Worm (Caenorhabditis elegans): ENCODE results near the gene stc-1.

The stc-1 gene

DNA sequence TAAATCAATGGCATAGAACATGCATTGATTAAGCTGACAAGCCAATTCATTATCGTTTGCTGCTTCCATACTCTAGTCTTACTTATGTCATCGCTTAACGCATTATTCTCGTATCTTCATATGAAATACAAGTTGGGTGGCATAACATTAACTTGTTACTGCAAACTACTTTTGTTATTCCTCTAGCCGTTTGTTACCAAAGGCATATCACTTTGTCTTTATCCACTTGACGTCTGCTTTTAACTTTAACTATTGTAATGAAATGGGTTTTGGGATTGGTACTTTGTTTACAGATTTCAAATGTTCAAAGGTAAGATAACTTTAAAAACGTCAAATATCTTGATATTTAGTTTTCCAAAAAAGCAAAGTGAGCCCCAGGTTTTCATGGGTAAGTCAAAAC lies 29.9 kb downstream of the stc-1 start, which contains the start of gene W01C9.2:
Gene W01C9.2, plus strand, starts transcription at position 301 of the 400 bp plus-strand sequence.
- TF ChIP-seq nhr-76 (tag; optimal IDR thresholded peaks at IDR 0.05), result no peak

DNA sequence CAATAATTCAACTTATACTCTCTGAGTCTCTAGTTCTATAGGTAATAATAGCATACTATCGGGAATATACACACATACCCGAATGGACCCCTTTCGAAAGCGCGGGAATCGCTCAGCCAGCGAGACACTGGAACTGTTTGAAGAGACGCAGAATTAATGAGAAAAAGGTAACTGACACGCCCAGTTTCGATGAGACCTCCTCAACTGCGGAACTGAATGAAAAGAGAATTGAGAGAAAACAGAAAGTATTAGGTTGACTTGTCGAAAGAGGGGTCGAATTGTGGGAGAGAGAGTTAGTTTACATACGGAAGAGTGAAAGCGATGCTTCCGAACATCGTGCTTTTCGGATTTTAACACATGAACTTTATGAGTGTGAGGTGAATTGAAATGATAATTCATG lies 33.9 kb downstream of the stc-1 start:
- TF ChIP-seq blmp-1 (tag; optimal IDR thresholded peaks at IDR 0.05) (peak; percentile 62), ham-2 (GFP tag; optimal IDR thresholded peaks at IDR 0.05) (peak; percentile 56), cnd-1 (tag; optimal IDR thresholded peaks at IDR 0.05) (no peak), nhr-2 (tag; optimal IDR thresholded peaks at IDR 0.05) (no peak), lin-32 (GFP tag; optimal IDR thresholded peaks at IDR 0.05) (no peak), sem-2 (GFP tag; optimal IDR thresholded peaks at IDR 0.05) (no peak), pha-4 (tag; optimal IDR thresholded peaks at IDR 0.05) (peak; percentile 5), nhr-76 (tag; optimal IDR thresholded peaks at IDR 0.05) (no peak), mep-1 (tag; optimal IDR thresholded peaks at IDR 0.05) (no peak), unc-62 (GFP tag; optimal IDR thresholded peaks at IDR 0.05) (no peak), elt-3 (tag; optimal IDR thresholded peaks at IDR 0.05) (no peak)

DNA sequence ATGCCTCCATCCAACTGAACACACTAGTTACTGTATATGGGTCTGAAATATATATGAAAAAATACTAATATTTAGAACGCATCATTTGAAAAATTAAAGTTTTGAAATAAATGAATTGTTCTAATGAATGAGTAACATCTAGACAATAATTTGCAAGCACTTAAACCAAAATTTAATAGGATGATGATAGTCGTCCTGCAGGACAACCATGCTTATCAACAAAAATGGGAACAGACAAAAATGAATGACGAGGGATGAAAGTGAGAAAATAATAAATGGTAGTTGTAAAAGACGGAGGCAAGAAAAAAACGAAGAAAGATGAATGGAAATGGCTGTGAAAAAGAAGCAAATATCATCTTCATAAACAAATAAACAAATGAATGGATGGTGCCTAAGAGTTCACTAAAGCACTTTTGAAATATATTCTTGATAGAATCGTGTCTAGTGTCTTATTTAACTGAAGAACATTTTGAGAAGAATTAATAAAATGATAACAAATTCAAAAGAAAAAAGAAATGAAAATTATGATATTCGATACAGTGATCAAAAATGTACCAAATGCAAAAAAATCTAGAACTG lies 34.7 kb downstream of the stc-1 start, which contains the start of gene gldi-7:
Gene gldi-7, minus strand, starts transcription at position 42 of the 579 bp plus-strand sequence.
- TF ChIP-seq sptf-1 (tag; optimal IDR thresholded peaks at IDR 0.05), result no peak
- TF ChIP-seq unc-39 (tag; optimal IDR thresholded peaks at IDR 0.05), result no peak
- no peak for TF ChIP-seq sem-2 (GFP tag; optimal IDR thresholded peaks at IDR 0.05)
- no peak for TF ChIP-seq elt-3 (tag; optimal IDR thresholded peaks at IDR 0.05)
- no peak for TF ChIP-seq mls-2 (tag; optimal IDR thresholded peaks at IDR 0.05)
- no peak for TF ChIP-seq ceh-83 (GFP tag; optimal IDR thresholded peaks at IDR 0.05)
- no peak for TF ChIP-seq drap-1 (GFP tag; optimal IDR thresholded peaks at IDR 0.05)
- no peak for TF ChIP-seq mep-1 (tag; optimal IDR thresholded peaks at IDR 0.05)
- no peak for TF ChIP-seq lsy-2 (tag; optimal IDR thresholded peaks at IDR 0.05)
- no peak for TF ChIP-seq nhr-76 (tag; optimal IDR thresholded peaks at IDR 0.05)
- no peak for TF ChIP-seq flh-1 (GFP tag; optimal IDR thresholded peaks at IDR 0.05)
- TF ChIP-seq hlh-1 (tag; optimal IDR thresholded peaks at IDR 0.05), result no peak
- no peak for TF ChIP-seq mab-5 (tag; optimal IDR thresholded peaks at IDR 0.05)
- no peak for TF ChIP-seq lin-32 (GFP tag; optimal IDR thresholded peaks at IDR 0.05)
- no peak for TF ChIP-seq nhr-12 (tag; optimal IDR thresholded peaks at IDR 0.05)
- TF ChIP-seq snpc-4 (tag; optimal IDR thresholded peaks at IDR 0.05), result no peak
- TF ChIP-seq nhr-2 (tag; optimal IDR thresholded peaks at IDR 0.05), result no peak
- TF ChIP-seq blmp-1 (tag; optimal IDR thresholded peaks at IDR 0.05), result no peak

DNA sequence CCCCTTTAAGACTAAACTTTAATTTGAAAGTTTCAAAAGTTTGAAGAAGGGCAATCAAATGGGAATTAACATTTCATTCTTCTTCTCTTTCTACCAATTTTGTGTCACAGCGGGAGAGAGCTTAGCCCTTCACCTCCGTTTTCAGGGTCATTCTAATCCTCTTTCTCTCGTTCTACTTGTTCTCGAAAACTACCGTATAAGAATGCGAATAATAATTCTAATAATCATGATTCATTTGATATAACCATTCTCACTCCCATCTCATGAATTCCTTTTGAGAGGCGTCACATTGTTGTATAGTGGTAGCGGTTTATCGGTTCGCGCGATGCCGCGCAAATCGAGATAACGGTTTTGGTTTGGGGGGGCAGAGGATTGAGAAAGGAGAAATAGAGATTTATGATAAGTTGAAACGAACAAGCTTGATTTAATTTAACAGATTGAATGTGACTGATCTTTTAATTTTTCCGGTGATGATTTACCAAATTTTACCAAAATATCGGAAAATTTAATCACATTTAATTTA lies 36.7 kb downstream of the stc-1 start:
- TF ChIP-seq ham-2 (GFP tag; optimal IDR thresholded peaks at IDR 0.05) (peak; percentile 78), lin-13 (tag; optimal IDR thresholded peaks at IDR 0.05) (no peak), elt-3 (tag; optimal IDR thresholded peaks at IDR 0.05) (no peak), elt-1 (tag; optimal IDR thresholded peaks at IDR 0.05; ENCODE audit: borderline replicate concordance, insufficient read depth) (peak; percentile 68), nhr-76 (tag; optimal IDR thresholded peaks at IDR 0.05) (no peak), ceh-39 (tag; optimal IDR thresholded peaks at IDR 0.05) (no peak), lsy-2 (tag; optimal IDR thresholded peaks at IDR 0.05) (no peak), nhr-2 (tag; optimal IDR thresholded peaks at IDR 0.05) (no peak)

DNA sequence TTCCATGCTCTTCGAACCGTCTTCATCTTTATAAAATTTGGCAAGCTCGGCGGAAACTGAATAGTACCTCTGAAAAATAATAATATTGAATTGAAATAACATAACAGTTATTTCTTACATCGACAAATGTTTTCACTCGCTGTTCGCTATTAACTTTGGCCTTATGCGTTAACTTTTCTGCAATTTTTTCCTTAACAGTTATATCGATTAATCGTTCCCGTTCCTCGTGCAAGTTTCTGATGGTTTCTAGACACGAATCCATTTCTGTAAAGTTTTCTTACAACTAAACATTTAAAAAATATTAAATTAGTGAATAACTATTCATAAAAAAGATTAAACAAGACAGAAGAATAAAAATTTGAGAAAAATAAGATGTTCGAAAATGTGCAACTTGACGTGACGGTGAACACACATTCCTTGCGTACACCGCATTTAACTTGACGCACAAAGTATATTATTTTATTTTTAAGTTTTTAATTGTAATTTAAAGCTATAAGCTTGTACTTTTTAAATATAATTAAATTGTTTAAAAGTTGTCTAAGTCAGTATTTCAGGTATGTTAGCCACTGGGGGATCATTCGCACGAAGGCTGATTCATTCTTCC lies 40.7 kb downstream of the stc-1 start, which contains the start of the genes prp-9 and mrps-18B:
Gene prp-9, minus strand, starts transcription at position 264 of the 604 bp plus-strand sequence.
Gene mrps-18B, plus strand, starts transcription at position 549 of the 604 bp plus-strand sequence.
- TF ChIP-seq mep-1 (tag; optimal IDR thresholded peaks at IDR 0.05) (no peak), lsy-2 (tag; optimal IDR thresholded peaks at IDR 0.05) (peak; percentile 30)

DNA sequence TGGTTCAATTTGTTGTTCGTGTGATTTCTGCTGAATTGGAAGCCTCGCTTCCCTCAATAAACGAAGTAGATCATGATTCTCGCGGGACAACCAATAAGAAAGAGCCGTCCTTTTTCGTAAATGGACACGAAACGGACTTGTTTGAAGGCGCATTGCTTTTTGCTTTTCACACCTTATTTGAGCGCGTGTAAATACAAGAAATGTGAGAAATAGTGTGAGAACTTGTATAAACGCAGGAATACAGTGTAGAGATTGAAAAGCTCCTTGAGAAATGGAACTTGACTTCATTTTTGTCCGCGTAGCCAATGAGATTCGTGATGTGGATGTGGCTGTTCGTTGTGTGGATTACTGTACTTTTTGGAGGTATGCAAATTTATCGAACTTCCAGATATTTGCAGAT lies 45.3 kb downstream of the stc-1 start, which contains the start of gene cht-2:
Gene cht-2, plus strand, starts transcription at position 301 of the 400 bp plus-strand sequence.
- TF ChIP-seq ham-2 (GFP tag; optimal IDR thresholded peaks at IDR 0.05) (no peak), ztf-11 (tag; optimal IDR thresholded peaks at IDR 0.05) (no peak), sem-2 (GFP tag; optimal IDR thresholded peaks at IDR 0.05) (no peak), unc-120 (tag; optimal IDR thresholded peaks at IDR 0.05; ENCODE audit: poor library complexity, severe bottlenecking) (no peak), zip-8 (tag; optimal IDR thresholded peaks at IDR 0.05) (no peak), nhr-76 (tag; optimal IDR thresholded peaks at IDR 0.05) (no peak), lin-13 (tag; optimal IDR thresholded peaks at IDR 0.05) (no peak), elt-3 (tag; optimal IDR thresholded peaks at IDR 0.05) (no peak), mls-2 (tag; optimal IDR thresholded peaks at IDR 0.05) (no peak), lin-32 (GFP tag; optimal IDR thresholded peaks at IDR 0.05) (no peak), drap-1 (GFP tag; optimal IDR thresholded peaks at IDR 0.05) (no peak), nhr-2 (tag; optimal IDR thresholded peaks at IDR 0.05) (no peak), cnd-1 (tag; optimal IDR thresholded peaks at IDR 0.05) (no peak), tbx-8 (GFP tag; optimal IDR thresholded peaks at IDR 0.05) (no peak), mab-5 (tag; optimal IDR thresholded peaks at IDR 0.05) (no peak), nhr-237 (tag; optimal IDR thresholded peaks at IDR 0.05) (no peak), ces-1 (GFP tag; optimal IDR thresholded peaks at IDR 0.05) (no peak), snpc-4 (tag; optimal IDR thresholded peaks at IDR 0.05) (no peak), ceh-39 (tag; optimal IDR thresholded peaks at IDR 0.05) (no peak)
